Worm (Caenorhabditis elegans): ENCODE results near the gene nas-22.

Gene nas-22

DNA sequence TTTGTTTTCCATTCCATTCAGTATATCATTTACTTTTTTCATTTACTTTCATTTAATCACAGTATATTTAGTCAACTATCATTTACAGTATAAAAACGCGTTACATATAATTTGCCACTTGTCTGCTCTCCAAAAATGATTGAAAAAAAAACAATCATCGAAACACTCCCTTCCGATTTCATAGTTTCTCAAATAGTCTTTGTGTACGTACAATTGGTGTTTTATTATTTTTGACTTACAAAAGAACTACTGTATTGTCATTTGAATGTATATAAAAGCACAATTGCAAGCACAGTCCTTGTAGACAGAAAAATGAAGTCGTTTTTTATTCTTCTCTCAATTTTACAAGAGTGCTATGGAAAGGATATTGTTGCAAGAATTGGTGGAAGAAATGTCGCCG, at the start of gene nas-22:
TSS of gene nas-22 (plus strand) at position 301 of the 400 bp plus-strand sequence.
- no peak for TF ChIP-seq tbx-37 (GFP tag; conservative IDR thresholded peaks at IDR 0.05)
- no peak for TF ChIP-seq hnd-1 (tag; optimal IDR thresholded peaks at IDR 0.05)
- no peak for TF ChIP-seq hmg-4 (GFP tag; optimal IDR thresholded peaks at IDR 0.05)
- TF ChIP-seq F13C5.2 (tag; optimal IDR thresholded peaks at IDR 0.05) = no peak
- TF ChIP-seq tra-4 (tag; optimal IDR thresholded peaks at IDR 0.05) = no peak
- TF ChIP-seq sea-1 (GFP tag; conservative IDR thresholded peaks at IDR 0.05) = no peak
- no peak for TF ChIP-seq scrt-1 (GFP tag; IDR thresholded peaks at IDR 0.05)
- TF ChIP-seq ceh-13 (GFP tag; optimal IDR thresholded peaks at IDR 0.05) = no peak
- no peak for TF ChIP-seq pes-1 (GFP tag; IDR thresholded peaks at IDR 0.05)
- no peak for TF ChIP-seq tbx-11 (GFP tag; IDR thresholded peaks at IDR 0.05)
- no peak for TF ChIP-seq ets-7 (tag; optimal IDR thresholded peaks at IDR 0.05)
- TF ChIP-seq ama-1 (optimal IDR thresholded peaks at IDR 0.05) = no peak
- no peak for TF ChIP-seq flt-1 (GFP tag; IDR thresholded peaks at IDR 0.05)
- no peak for TF ChIP-seq hmbx-1 (tag; optimal IDR thresholded peaks at IDR 0.05)
- TF ChIP-seq aly-1 (tag; optimal IDR thresholded peaks at IDR 0.05) = no peak

DNA sequence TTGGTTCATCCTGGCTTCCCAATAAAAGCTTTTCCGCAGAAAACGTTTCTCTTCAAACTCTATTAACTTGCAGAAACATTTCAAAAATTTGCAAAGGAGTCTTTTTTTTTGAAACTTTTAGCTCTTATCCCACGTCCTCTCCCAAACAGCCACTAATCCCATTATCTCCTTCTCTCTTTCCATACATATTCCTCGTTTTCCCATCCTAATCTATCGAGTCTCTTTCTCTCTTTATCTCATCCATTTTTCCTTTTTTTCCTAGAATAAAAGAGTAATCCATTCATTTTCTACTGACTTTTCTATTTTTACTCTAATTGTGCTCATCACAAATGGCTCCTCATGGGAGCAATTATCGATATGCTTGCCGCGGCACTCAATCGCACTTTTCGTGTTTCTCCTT, 45.8 kb upstream of the nas-22 start:
- no peak for TF ChIP-seq hnd-1 (tag; optimal IDR thresholded peaks at IDR 0.05)
- TF ChIP-seq aly-1 (tag; optimal IDR thresholded peaks at IDR 0.05) = no peak
- TF ChIP-seq F13C5.2 (tag; optimal IDR thresholded peaks at IDR 0.05) = no peak
- TF ChIP-seq ama-1 (optimal IDR thresholded peaks at IDR 0.05) = no peak
- TF ChIP-seq scrt-1 (GFP tag; IDR thresholded peaks at IDR 0.05) = no peak
- TF ChIP-seq B0310.2 (tag; optimal IDR thresholded peaks at IDR 0.05) = no peak
- no peak for TF ChIP-seq tbx-37 (GFP tag; conservative IDR thresholded peaks at IDR 0.05)
- TF ChIP-seq sea-1 (GFP tag; conservative IDR thresholded peaks at IDR 0.05) = no peak
- TF ChIP-seq tbx-11 (GFP tag; IDR thresholded peaks at IDR 0.05) = no peak
- TF ChIP-seq hmg-4 (GFP tag; optimal IDR thresholded peaks at IDR 0.05) = no peak
- TF ChIP-seq ets-7 (tag; optimal IDR thresholded peaks at IDR 0.05) = no peak
- no peak for TF ChIP-seq flt-1 (GFP tag; IDR thresholded peaks at IDR 0.05)
- TF ChIP-seq tra-4 (tag; optimal IDR thresholded peaks at IDR 0.05) = no peak
- no peak for TF ChIP-seq hmbx-1 (tag; optimal IDR thresholded peaks at IDR 0.05)
- TF ChIP-seq ceh-13 (GFP tag; optimal IDR thresholded peaks at IDR 0.05) = no peak
- no peak for TF ChIP-seq ceh-36 (tag; optimal IDR thresholded peaks at IDR 0.05)
- no peak for TF ChIP-seq pes-1 (GFP tag; IDR thresholded peaks at IDR 0.05)

DNA sequence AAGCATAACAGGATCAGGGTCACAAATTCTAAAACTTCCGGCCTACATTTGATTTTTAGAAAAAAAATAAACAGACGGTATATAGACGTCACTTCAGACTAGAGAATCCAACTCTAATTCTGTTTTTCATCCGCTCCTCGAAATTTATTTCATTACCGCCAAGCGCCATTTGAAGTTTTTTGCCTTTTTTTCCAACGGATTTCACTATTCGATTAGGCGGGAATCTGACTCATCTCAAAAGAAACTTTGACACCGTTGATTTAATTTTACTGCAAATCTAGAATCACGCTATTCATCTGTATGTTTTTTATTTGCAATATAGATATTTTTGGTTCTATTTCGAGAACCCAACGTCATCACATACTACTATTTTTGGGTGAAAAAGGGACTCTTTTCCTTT, 43.7 kb upstream of the nas-22 start:
- TF ChIP-seq tbx-37 (GFP tag; conservative IDR thresholded peaks at IDR 0.05) (no peak), ets-7 (tag; optimal IDR thresholded peaks at IDR 0.05) (no peak), flt-1 (GFP tag; IDR thresholded peaks at IDR 0.05) (no peak), ama-1 (optimal IDR thresholded peaks at IDR 0.05) (no peak), tra-4 (tag; optimal IDR thresholded peaks at IDR 0.05) (no peak), ceh-36 (tag; optimal IDR thresholded peaks at IDR 0.05) (no peak), pes-1 (GFP tag; IDR thresholded peaks at IDR 0.05) (no peak), hnd-1 (tag; optimal IDR thresholded peaks at IDR 0.05) (no peak), tbx-11 (GFP tag; IDR thresholded peaks at IDR 0.05) (no peak), F13C5.2 (tag; optimal IDR thresholded peaks at IDR 0.05) (no peak), hmbx-1 (tag; optimal IDR thresholded peaks at IDR 0.05) (no peak), scrt-1 (GFP tag; IDR thresholded peaks at IDR 0.05) (no peak)

DNA sequence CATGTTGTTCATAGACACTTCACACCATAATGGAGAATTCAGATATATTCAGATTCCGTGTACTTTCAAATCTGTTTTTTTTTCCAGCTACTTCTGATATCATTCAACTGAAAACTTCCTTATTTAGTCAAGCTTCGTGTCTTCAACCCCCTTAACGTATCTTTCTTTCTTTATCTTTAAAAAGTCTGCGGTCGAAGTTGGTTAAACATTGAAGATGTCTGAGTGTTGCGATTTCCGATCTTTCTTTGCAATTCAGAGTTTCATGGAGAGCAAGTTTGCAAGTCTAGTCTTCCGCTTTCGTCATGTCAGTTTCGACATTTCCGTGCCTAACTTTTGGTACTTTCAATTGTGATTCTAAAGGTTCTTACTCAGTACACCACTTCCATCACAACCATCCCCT, 39.3 kb upstream of the nas-22 start:
- TF ChIP-seq ceh-36 (tag; optimal IDR thresholded peaks at IDR 0.05) = no peak
- no peak for TF ChIP-seq tbx-37 (GFP tag; conservative IDR thresholded peaks at IDR 0.05)
- TF ChIP-seq hmg-4 (GFP tag; optimal IDR thresholded peaks at IDR 0.05) = no peak
- no peak for TF ChIP-seq pes-1 (GFP tag; IDR thresholded peaks at IDR 0.05)
- TF ChIP-seq F13C5.2 (tag; optimal IDR thresholded peaks at IDR 0.05) = no peak
- no peak for TF ChIP-seq B0310.2 (tag; optimal IDR thresholded peaks at IDR 0.05)

DNA sequence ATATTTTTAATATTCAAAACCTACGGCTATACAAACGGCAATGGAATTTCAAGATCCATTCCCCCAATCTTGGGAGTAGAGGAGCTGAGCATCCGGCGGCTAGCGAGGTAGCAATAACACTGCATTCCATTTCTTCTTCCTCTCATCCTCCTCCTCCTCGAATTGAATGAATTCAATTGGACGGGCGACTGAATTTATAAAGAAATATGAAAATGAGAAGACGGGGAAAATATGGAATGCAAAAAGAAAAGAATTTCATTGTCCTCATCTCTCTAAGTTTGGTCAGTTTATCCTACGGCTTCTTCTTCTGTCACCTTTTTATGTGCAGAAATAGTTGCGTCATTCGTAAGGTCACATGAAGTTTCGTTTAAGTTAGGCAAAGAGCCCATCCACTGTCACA, 38.1 kb upstream of the nas-22 start:
- TF ChIP-seq ama-1 (optimal IDR thresholded peaks at IDR 0.05) = no peak
- no peak for TF ChIP-seq flt-1 (GFP tag; IDR thresholded peaks at IDR 0.05)
- TF ChIP-seq ceh-36 (tag; optimal IDR thresholded peaks at IDR 0.05) = no peak
- TF ChIP-seq tra-4 (tag; optimal IDR thresholded peaks at IDR 0.05) = no peak
- no peak for TF ChIP-seq pes-1 (GFP tag; IDR thresholded peaks at IDR 0.05)

DNA sequence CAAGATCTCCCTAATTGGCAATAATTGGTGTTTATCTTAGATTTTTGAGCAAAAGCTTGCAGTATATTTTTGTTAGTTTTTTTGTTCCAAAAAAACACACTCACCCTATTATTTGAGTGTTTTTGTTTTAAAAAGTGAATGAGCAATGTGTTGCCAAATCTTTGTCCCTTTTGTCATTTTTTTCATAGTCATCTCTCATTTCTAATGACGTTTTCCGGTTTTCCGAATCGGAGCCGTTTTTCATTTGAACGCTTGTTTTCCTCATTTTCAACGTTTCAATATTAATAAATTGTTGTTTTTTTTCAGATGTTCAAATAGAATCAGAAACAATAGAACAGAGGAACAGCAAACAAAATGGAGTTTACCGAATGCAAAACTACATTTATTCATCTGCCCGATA, 36.0 kb upstream of the nas-22 start, which contains the start of gene dmsr-1:
TSS of gene dmsr-1 (plus strand) at position 301 of the 400 bp plus-strand sequence.
- TF ChIP-seq F13C5.2 (tag; optimal IDR thresholded peaks at IDR 0.05) (no peak), tbx-37 (GFP tag; conservative IDR thresholded peaks at IDR 0.05) (no peak), aly-1 (tag; optimal IDR thresholded peaks at IDR 0.05) (no peak)

DNA sequence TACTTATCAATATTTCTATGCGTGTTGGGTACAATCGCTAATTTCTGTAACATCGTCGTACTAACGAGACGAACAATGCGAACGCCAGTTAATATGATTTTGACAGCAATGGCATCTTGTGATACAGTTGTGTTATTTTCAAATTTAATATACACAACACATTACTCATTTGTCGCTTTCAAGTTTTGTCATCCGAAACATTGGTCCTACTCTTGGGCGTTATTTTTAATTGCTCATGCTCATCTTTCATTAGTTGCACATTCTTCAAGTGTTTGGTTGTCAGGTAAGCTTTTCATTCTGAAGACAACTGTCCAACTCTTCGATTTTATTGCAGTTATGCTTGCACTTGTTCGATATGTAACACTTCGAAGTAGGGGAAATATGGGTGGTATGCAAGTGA, 35.3 kb upstream of the nas-22 start:
- no peak for TF ChIP-seq sea-1 (GFP tag; conservative IDR thresholded peaks at IDR 0.05)
- no peak for TF ChIP-seq aly-1 (tag; optimal IDR thresholded peaks at IDR 0.05)
- TF ChIP-seq tra-4 (tag; optimal IDR thresholded peaks at IDR 0.05) = no peak
- no peak for TF ChIP-seq tbx-37 (GFP tag; conservative IDR thresholded peaks at IDR 0.05)

DNA sequence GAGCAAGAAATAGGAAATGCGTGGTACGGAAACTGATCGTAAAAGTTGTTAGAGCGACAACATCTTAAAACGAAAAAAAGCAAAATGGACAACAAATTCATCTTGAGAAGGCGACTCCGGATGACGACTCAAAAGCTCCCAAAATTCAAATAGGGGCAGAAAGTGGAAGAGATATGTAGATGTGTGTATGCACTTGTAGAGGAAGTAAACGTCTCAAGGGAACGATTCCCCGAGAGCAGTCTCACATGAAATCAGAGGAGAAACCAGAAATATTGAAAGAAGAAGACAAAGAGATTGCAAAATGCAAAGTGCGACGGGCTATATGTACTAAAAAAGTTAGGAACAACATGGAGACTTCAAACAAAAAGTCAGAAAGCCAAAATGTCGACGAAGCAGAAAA, 31.0 kb upstream of the nas-22 start, which contains the start of gene F57B7.2:
TSS of gene F57B7.2 (minus strand) at position 101 of the 400 bp plus-strand sequence.
- TF ChIP-seq ceh-36 (tag; optimal IDR thresholded peaks at IDR 0.05) (no peak), hnd-1 (tag; optimal IDR thresholded peaks at IDR 0.05) (no peak), tbx-11 (GFP tag; IDR thresholded peaks at IDR 0.05) (no peak), hmbx-1 (tag; optimal IDR thresholded peaks at IDR 0.05) (no peak), ceh-13 (GFP tag; optimal IDR thresholded peaks at IDR 0.05) (no peak), sea-1 (GFP tag; conservative IDR thresholded peaks at IDR 0.05) (no peak), aly-1 (tag; optimal IDR thresholded peaks at IDR 0.05) (no peak), pes-1 (GFP tag; IDR thresholded peaks at IDR 0.05) (no peak), tra-4 (tag; optimal IDR thresholded peaks at IDR 0.05) (no peak), ets-7 (tag; optimal IDR thresholded peaks at IDR 0.05) (no peak), scrt-1 (GFP tag; IDR thresholded peaks at IDR 0.05) (no peak)

Measured in whole organism, early embryonic.